Fruit fly (Drosophila melanogaster) Kc167 (cell line): ENCODE data around the gene CG3764.

Experiments
- Myc ChIP-seq: fragments of >200 bp; optimal IDR thresholded peaks from 2 replicates; lab custom pipeline; 2017; ENCODE audit warnings: missing external identifiers
- Sin3A ChIP-seq: fragments of >200 bp; optimal IDR thresholded peaks from 2 replicates; lab custom pipeline; 2018; ENCODE audit warnings: missing external identifiers
- psq ChIP-seq: fragments of >200 bp; optimal IDR thresholded peaks from 2 replicates; lab custom pipeline; 2017; ENCODE audit warnings: missing external identifiers

DNA sequence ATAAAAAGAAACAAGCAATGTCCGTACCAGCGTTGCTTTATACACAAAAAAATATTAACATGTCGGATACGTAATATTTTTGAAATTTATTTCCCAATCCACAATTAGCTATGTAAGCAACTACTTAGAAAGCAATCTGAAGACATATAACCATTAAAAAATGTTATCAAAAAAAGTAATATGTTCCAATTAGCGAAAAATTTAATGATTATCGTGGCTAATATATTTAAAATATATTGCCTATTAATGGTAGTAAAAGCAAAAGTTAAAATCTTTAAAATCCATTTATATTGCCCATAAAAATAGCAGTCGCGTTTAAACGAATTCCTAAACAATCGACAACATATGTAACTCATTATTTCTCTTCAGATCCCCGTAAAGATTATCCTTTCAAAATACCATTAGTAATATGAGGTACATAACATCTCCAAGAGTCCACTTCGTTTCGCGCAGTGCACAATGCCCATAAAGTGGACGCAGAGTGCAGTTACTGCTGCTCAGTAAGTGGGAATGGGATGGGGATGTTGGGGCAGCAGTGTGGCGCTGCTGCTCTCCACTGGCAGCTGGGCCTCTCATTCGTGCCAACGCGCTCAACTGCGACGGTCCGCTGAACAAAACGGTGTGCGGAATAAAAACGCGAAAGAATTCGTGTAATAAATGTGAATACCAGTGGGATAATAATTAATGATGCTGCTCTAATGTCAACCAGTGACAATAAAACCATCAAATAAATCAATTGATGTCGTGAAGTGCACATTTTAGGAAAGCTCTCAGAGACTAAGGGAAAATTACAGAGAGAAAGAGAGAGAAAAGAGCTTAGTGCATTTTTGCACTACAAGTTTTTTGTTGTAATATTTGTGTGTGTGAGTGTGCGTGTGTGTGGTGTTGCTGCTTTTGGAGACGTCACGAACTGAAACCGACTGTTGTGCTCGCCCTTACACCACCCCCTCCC lies 26.0 kb downstream of the CG3764 start:
- TF ChIP-seq Sin3A (lab: Kevin White, UChicago) = no peak
- TF ChIP-seq psq = no peak
- no peak for TF ChIP-seq Myc (lab: Kevin White, UChicago)
